Fruit fly (Drosophila melanogaster): Measurements from ENCODE around the gene CG1090.

CG1090 gene

DNA sequence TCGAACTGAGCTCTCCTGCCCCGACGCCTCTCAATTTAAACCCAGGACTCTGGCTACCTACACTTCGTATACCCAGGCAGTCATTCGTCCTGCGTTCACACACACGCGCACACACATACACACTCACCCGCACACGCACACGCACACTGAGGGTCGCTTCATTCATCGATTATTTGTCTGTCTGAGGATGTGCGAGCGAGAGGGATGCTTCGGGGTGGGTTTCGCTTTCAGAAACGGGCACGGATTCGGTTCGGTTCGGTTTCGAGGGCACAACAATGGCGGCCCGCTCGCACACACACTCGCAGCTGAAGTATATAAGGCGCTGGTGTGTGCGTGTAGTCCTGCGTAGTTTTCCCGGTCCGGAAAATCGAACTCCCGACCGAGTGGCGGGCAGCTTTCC is 13.0 kb upstream of the CG1090 start, which contains the start of gene hkb (continued):
- no peak for TF ChIP-seq CG32772 (GFP tag; IDR thresholded peaks at IDR 0.05)
- TF ChIP-seq run (tag; optimal IDR thresholded peaks at IDR 0.05) = no peak
- no peak for TF ChIP-seq pita (GFP tag; optimal IDR thresholded peaks at IDR 0.05)
- TF ChIP-seq ems (GFP tag; optimal IDR thresholded peaks at IDR 0.05) = no peak
- no peak for TF ChIP-seq org-1 (GFP tag; optimal IDR thresholded peaks at IDR 0.05)
- TF ChIP-seq oc (tag; optimal IDR thresholded peaks at IDR 0.05) = no peak
- 0 out of 3 replicates have a peak, but pooled peaks have one; percentile 10 for TF ChIP-seq CG6791 (GFP tag; IDR thresholded peaks at IDR 0.05; ENCODE audit: partially characterized antibody)
- TF ChIP-seq sr (GFP tag; IDR thresholded peaks at IDR 0.05) = no peak
- TF ChIP-seq CG10462 (GFP tag; optimal IDR thresholded peaks at IDR 0.05) = no peak
- TF ChIP-seq knrl (GFP tag; IDR thresholded peaks at IDR 0.05; ENCODE audit: partially characterized antibody) = no peak
- peak; percentile 6 for TF ChIP-seq vfl (GFP tag; optimal IDR thresholded peaks at IDR 0.05)
- no peak for TF ChIP-seq slou (GFP tag; optimal IDR thresholded peaks at IDR 0.05)
- TF ChIP-seq CG18599 (GFP tag; optimal IDR thresholded peaks at IDR 0.05) = no peak
- TF ChIP-seq Deaf1 (tag; optimal IDR thresholded peaks at IDR 0.05) = peak; percentile 91
- TF ChIP-seq cas (GFP tag; IDR thresholded peaks at IDR 0.05) = no peak
- TF ChIP-seq CG4404 (GFP tag; IDR thresholded peaks at IDR 0.05) = no peak
- no peak for TF ChIP-seq ftz-f1 (GFP tag; optimal IDR thresholded peaks at IDR 0.05)
- TF ChIP-seq CG3407 (GFP tag; optimal IDR thresholded peaks at IDR 0.05) = no peak
- TF ChIP-seq ash1 (GFP tag; optimal IDR thresholded peaks at IDR 0.05) = no peak
- TF ChIP-seq nom (GFP tag; optimal IDR thresholded peaks at IDR 0.05) = no peak
- TF ChIP-seq CG14860 (GFP tag; IDR thresholded peaks at IDR 0.05; ENCODE audit: partially characterized antibody) = no peak
- peak; percentile 95 for TF ChIP-seq cg (GFP tag; optimal IDR thresholded peaks at IDR 0.05)
- no peak for TF ChIP-seq danr (GFP tag; IDR thresholded peaks at IDR 0.05)
- no peak for TF ChIP-seq gcm2 (GFP tag; optimal IDR thresholded peaks at IDR 0.05)
- no peak for TF ChIP-seq stwl (tag; optimal IDR thresholded peaks at IDR 0.05)
- no peak for TF ChIP-seq CG11085 (GFP tag; IDR thresholded peaks at IDR 0.05)
- no peak for TF ChIP-seq CG15269 (tag; optimal IDR thresholded peaks at IDR 0.05)
- no peak for TF ChIP-seq dmrt11E (tag; optimal IDR thresholded peaks at IDR 0.05)
- TF ChIP-seq CG12104 (GFP tag; optimal IDR thresholded peaks at IDR 0.05) = no peak
- no peak for TF ChIP-seq bigmax (GFP tag; optimal IDR thresholded peaks at IDR 0.05)
- TF ChIP-seq zen (tag; optimal IDR thresholded peaks at IDR 0.05) = peak; percentile 55
- TF ChIP-seq jumu (GFP tag; optimal IDR thresholded peaks at IDR 0.05) = no peak
- TF ChIP-seq kah (GFP tag; optimal IDR thresholded peaks at IDR 0.05) = no peak
- no peak for TF ChIP-seq CG11247 (GFP tag; IDR thresholded peaks at IDR 0.05)
- TF ChIP-seq scrt (GFP tag; optimal IDR thresholded peaks at IDR 0.05) = no peak
- no peak for TF ChIP-seq Vsx1 (GFP tag; optimal IDR thresholded peaks at IDR 0.05)
- TF ChIP-seq chm (GFP tag; IDR thresholded peaks at IDR 0.05) = no peak
- no peak for TF ChIP-seq CG13624 (GFP tag; optimal IDR thresholded peaks at IDR 0.05)
- TF ChIP-seq C15 (GFP tag; IDR thresholded peaks at IDR 0.05) = no peak
- no peak for TF ChIP-seq nerfin-1 (tag; optimal IDR thresholded peaks at IDR 0.05)
- TF ChIP-seq BtbVII (GFP tag; optimal IDR thresholded peaks at IDR 0.05) = no peak
- no peak for TF ChIP-seq Chrac-16 (GFP tag; optimal IDR thresholded peaks at IDR 0.05)
- TF ChIP-seq CoRest (tag; optimal IDR thresholded peaks at IDR 0.05) = no peak
- TF ChIP-seq row (GFP tag; IDR thresholded peaks at IDR 0.05) = no peak
- peak; percentile 51 for TF ChIP-seq twi (tag; optimal IDR thresholded peaks at IDR 0.05)
- TF ChIP-seq Lhr (GFP tag; optimal IDR thresholded peaks at IDR 0.05) = no peak
- peak; percentile 42 for TF ChIP-seq ewg (GFP tag; optimal IDR thresholded peaks at IDR 0.05)
- TF ChIP-seq Scr (GFP tag; IDR thresholded peaks at IDR 0.05; ENCODE audit: partially characterized antibody) = no peak
- TF ChIP-seq tna (GFP tag; IDR thresholded peaks at IDR 0.05; ENCODE audit: partially characterized antibody) = no peak
- no peak for TF ChIP-seq zfh1 (GFP tag; IDR thresholded peaks at IDR 0.05)
- TF ChIP-seq CG34422 (GFP tag; IDR thresholded peaks at IDR 0.05) = no peak

All from whole organism, embryonic.